Fruit fly (Drosophila melanogaster): ENCODE measurements around the gene Mst36Fa.
A peak's percentile ranks its signal among the peaks of the same experiment; 100 is the strongest.

Mst36Fa gene

DNA sequence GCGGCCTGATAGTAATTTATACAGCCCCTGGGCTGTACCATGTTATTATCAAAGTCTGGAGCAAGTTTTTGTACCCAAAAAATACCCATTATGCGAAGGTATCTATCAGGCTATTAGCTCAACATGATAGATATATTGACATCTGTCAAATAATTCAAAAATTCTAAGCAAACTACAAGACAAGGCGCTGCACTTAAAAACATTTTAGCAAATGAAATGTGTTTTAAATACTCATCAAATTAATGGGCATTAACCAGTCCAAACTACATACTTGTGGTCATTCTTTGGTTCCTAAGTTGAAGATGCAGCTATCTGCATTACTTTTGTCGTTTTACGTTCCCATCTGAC lies 23.5 kb downstream of the Mst36Fa start (continued):
- TF ChIP-seq CG4328 (GFP tag; optimal IDR thresholded peaks at IDR 0.05) (no peak), zen2 (GFP tag; IDR thresholded peaks at IDR 0.05; ENCODE audit: partially characterized antibody) (no peak), CG31388 (GFP tag; optimal IDR thresholded peaks at IDR 0.05) (peak; percentile 47), gcm (GFP tag; optimal IDR thresholded peaks at IDR 0.05) (no peak), crp (GFP tag; optimal IDR thresholded peaks at IDR 0.05) (peak in 1 of 2 experiments; percentile 3), Atf6 (GFP tag; IDR thresholded peaks at IDR 0.05) (no peak), tna (GFP tag; IDR thresholded peaks at IDR 0.05; ENCODE audit: partially characterized antibody) (no peak), Jarid2 (GFP tag; optimal IDR thresholded peaks at IDR 0.05) (no peak), CG6813 (GFP tag; optimal IDR thresholded peaks at IDR 0.05) (peak; percentile 56), CG17912 (GFP tag; optimal IDR thresholded peaks at IDR 0.05) (no peak), CG18619 (GFP tag; optimal IDR thresholded peaks at IDR 0.05) (peak; percentile 38), sug (tag; optimal IDR thresholded peaks at IDR 0.05) (no peak), Gug (GFP tag; IDR thresholded peaks at IDR 0.05) (peak; percentile 49; the same call in 2 of the 4 replicates), NK7.1 (GFP tag; optimal IDR thresholded peaks at IDR 0.05) (peak; percentile 5), CG32772 (GFP tag; IDR thresholded peaks at IDR 0.05) (peak; percentile 84), CG18599 (GFP tag; optimal IDR thresholded peaks at IDR 0.05) (peak; percentile 66), dmrt99B (tag; optimal IDR thresholded peaks at IDR 0.05) (peak; percentile 73), salm (tag; optimal IDR thresholded peaks at IDR 0.05) (no peak), CG1603 (tag; optimal IDR thresholded peaks at IDR 0.05) (peak; percentile 77), Dref (GFP tag; IDR thresholded peaks at IDR 0.05) (no peak), CG16863 (GFP tag; optimal IDR thresholded peaks at IDR 0.05) (peak; percentile 68), ab (GFP tag; optimal IDR thresholded peaks at IDR 0.05) (no peak), Doc2 (GFP tag; IDR thresholded peaks at IDR 0.05) (no peak), CG1233 (GFP tag; optimal IDR thresholded peaks at IDR 0.05) (peak; percentile 71), dimm (GFP tag; IDR thresholded peaks at IDR 0.05) (peak; percentile 27; the same call in 1 of the 2 replicates), Optix (GFP tag; IDR thresholded peaks at IDR 0.05) (peak; percentile 50; the same call in 2 of the 3 replicates), CG6175 (GFP tag; IDR thresholded peaks at IDR 0.05) (peak; percentile 45; the same call in 1 of the 3 replicates), ewg (GFP tag; optimal IDR thresholded peaks at IDR 0.05) (peak; percentile 43), ERR (GFP tag; optimal IDR thresholded peaks at IDR 0.05) (peak; percentile 22), CG15601 (tag; optimal IDR thresholded peaks at IDR 0.05) (peak; percentile 84), Rx (GFP tag; IDR thresholded peaks at IDR 0.05) (peak; percentile 73), CG17385 (GFP tag; optimal IDR thresholded peaks at IDR 0.05) (peak; percentile 28), pfk (GFP tag; optimal IDR thresholded peaks at IDR 0.05) (no peak), sqz (GFP tag; optimal IDR thresholded peaks at IDR 0.05) (peak; percentile 52), D19B (GFP tag; optimal IDR thresholded peaks at IDR 0.05) (peak; percentile 91), emc (GFP tag; optimal IDR thresholded peaks at IDR 0.05) (no peak), CG15011 (GFP tag; optimal IDR thresholded peaks at IDR 0.05) (peak; percentile 44), Ssrp (tag; optimal IDR thresholded peaks at IDR 0.05) (peak; percentile 78), Deaf1 (tag; optimal IDR thresholded peaks at IDR 0.05) (no peak), CG8290 (GFP tag; optimal IDR thresholded peaks at IDR 0.05) (peak; percentile 4), CG8290 (tag; optimal IDR thresholded peaks at IDR 0.05) (peak in 1 of 2 experiments; percentile 52), Dbx (GFP tag; IDR thresholded peaks at IDR 0.05) (no peak), ac (GFP tag; optimal IDR thresholded peaks at IDR 0.05) (no peak), sc (optimal IDR thresholded peaks at IDR 0.05) (no peak), sc (GFP tag; optimal IDR thresholded peaks at IDR 0.05) (peak; percentile 16), CG34376 (GFP tag; optimal IDR thresholded peaks at IDR 0.05) (no peak), B-H2 (GFP tag; optimal IDR thresholded peaks at IDR 0.05) (no peak), zf30C (GFP tag; optimal IDR thresholded peaks at IDR 0.05) (no peak), CG10654 (GFP tag; optimal IDR thresholded peaks at IDR 0.05) (peak; percentile 61), CG2120 (GFP tag; optimal IDR thresholded peaks at IDR 0.05) (peak; percentile 14), slou (GFP tag; optimal IDR thresholded peaks at IDR 0.05) (peak; percentile 24)

All from whole organism, embryonic.